Worm (Caenorhabditis elegans): Measurements from ENCODE around the gene Y40B10A.9.
A peak's percentile ranks its signal among the peaks of the same experiment; 100 is the strongest.

- no peak for TF ChIP-seq tab-1 (GFP tag; IDR thresholded peaks at IDR 0.05)
- TF ChIP-seq ref-1 (GFP tag; conservative IDR thresholded peaks at IDR 0.05): no peak
- TF ChIP-seq med-1 (GFP tag; optimal IDR thresholded peaks at IDR 0.05; ENCODE audit: insufficient read depth): no peak
- 0 out of 2 replicates have a peak, but pooled peaks have one; percentile 41 for TF ChIP-seq ztf-23 (GFP tag; IDR thresholded peaks at IDR 0.05)
- TF ChIP-seq T22C8.4 (GFP tag; IDR thresholded peaks at IDR 0.05): no peak
Measured at ce11 chrV:2050790-2051189, 21.9 kb downstream of the Y40B10A.9 start.
